Worm (Caenorhabditis elegans) whole organism, L4/young adult: Measurements from ENCODE around the gene daf-28.

ENCODE experiments used
- W03F9.2 ChIP-seq: fragments of 150-350 bp; optimal IDR thresholded peaks from 2 replicates; lab custom pipeline; 2014; ENCODE audit warnings: missing biosample characterization, missing genetic modification characterization
- him-1 ChIP-seq: sonication (generic microtip); optimal IDR thresholded peaks from 2 replicates; lab custom pipeline; 2016; ENCODE audit warnings: missing genotype, missing genetic modification reagents, missing genetic modification characterization, missing compliant biosample characterization

DNA sequence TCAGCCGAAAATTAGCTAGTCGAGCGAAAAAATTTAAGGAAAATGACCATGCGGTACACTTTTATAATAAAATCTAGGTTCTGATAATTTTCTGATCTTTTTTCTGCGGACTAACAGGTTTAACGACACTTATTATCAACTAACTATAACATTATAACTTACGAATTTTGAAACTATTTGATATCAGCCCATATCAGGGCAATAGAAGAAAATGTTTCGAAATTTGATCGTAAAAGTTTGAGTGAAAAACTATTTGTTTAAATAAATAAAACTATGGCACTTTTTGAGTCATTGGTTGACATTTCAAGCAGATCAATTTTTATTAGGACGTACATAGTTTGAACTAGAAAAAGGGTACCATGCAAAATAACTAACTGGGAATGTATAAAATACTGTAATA, 15.9 kb downstream of the daf-28 start, which contains the start of gene pcp-4:
- TF ChIP-seq him-1 (tag; lab: Kevin White, UChicago) (no peak), W03F9.2 (tag; lab: Kevin White, UChicago) (no peak)
